Worm (Caenorhabditis elegans): Measurements from ENCODE around the gene tmem-17.

tmem-17 gene

ce11 chrIII:7080689-7081088, 10.6 kb downstream of the tmem-17 start, which contains the start of gene ZK418.7:
Gene ZK418.7 (minus strand): TSS chrIII:7080789.
- no peak for TF ChIP-seq ztf-4 (tag; optimal IDR thresholded peaks at IDR 0.05)
- TF ChIP-seq elt-2 (tag; optimal IDR thresholded peaks at IDR 0.05): no peak
- no peak for TF ChIP-seq jun-1 (tag; optimal IDR thresholded peaks at IDR 0.05)
- TF ChIP-seq nhr-43 (tag; optimal IDR thresholded peaks at IDR 0.05; ENCODE audit: poor library complexity, severe bottlenecking): no peak
- no peak for TF ChIP-seq nhr-12 (tag; optimal IDR thresholded peaks at IDR 0.05)
- no peak for TF ChIP-seq ceh-82 (tag; optimal IDR thresholded peaks at IDR 0.05)
- no peak for TF ChIP-seq pqm-1 (tag; optimal IDR thresholded peaks at IDR 0.05)
- no peak for TF ChIP-seq unc-62 (GFP tag; optimal IDR thresholded peaks at IDR 0.05)
- TF ChIP-seq tbx-2 (tag; optimal IDR thresholded peaks at IDR 0.05): no peak
- no peak for TF ChIP-seq zag-1 (tag; optimal IDR thresholded peaks at IDR 0.05)
- no peak for TF ChIP-seq nhr-23 (tag; optimal IDR thresholded peaks at IDR 0.05)

- peak; percentile 60 for TF ChIP-seq pqm-1 (tag; optimal IDR thresholded peaks at IDR 0.05)
- peak; percentile 69 for TF ChIP-seq elt-2 (tag; optimal IDR thresholded peaks at IDR 0.05)
- TF ChIP-seq jun-1 (tag; optimal IDR thresholded peaks at IDR 0.05): peak; percentile 19
- TF ChIP-seq pha-4 (tag; optimal IDR thresholded peaks at IDR 0.05): peak; percentile 72
- no peak for TF ChIP-seq sea-2 (GFP tag; optimal IDR thresholded peaks at IDR 0.05)
Observed at ce11 chrIII:7081488-7081887, 11.4 kb downstream of the tmem-17 start.

- no peak for TF ChIP-seq nhr-23 (tag; optimal IDR thresholded peaks at IDR 0.05)
- no peak for TF ChIP-seq fos-1 (tag; optimal IDR thresholded peaks at IDR 0.05)
- no peak for TF ChIP-seq nhr-76 (tag; optimal IDR thresholded peaks at IDR 0.05)
- TF ChIP-seq pha-4 (tag; optimal IDR thresholded peaks at IDR 0.05): peak; percentile 26
Observed at ce11 chrIII:7083106-7083505, 13.0 kb downstream of the tmem-17 start.

ce11 chrIII:7084908-7085307, 14.8 kb downstream of the tmem-17 start, which contains the start of gene tofu-7:
Gene tofu-7 (minus strand): TSS chrIII:7085018.
- TF ChIP-seq ama-1 (optimal IDR thresholded peaks at IDR 0.05): no peak
- no peak for TF ChIP-seq mdl-1 (tag; optimal IDR thresholded peaks at IDR 0.05)
- no peak for TF ChIP-seq R02D3.7 (tag; optimal IDR thresholded peaks at IDR 0.05)
- TF ChIP-seq daf-12 (tag; optimal IDR thresholded peaks at IDR 0.05): no peak
- TF ChIP-seq lin-39 (tag; optimal IDR thresholded peaks at IDR 0.05): no peak
- no peak for TF ChIP-seq hmg-11 (tag; optimal IDR thresholded peaks at IDR 0.05)
- TF ChIP-seq egl-27 (tag; optimal IDR thresholded peaks at IDR 0.05): no peak
- TF ChIP-seq pha-4 (tag; optimal IDR thresholded peaks at IDR 0.05): no peak
- TF ChIP-seq pqm-1 (tag; optimal IDR thresholded peaks at IDR 0.05): no peak
- no peak for TF ChIP-seq nhr-28 (tag; optimal IDR thresholded peaks at IDR 0.05)
- no peak for TF ChIP-seq mml-1 (tag; optimal IDR thresholded peaks at IDR 0.05)
- no peak for TF ChIP-seq fkh-10 (GFP tag; optimal IDR thresholded peaks at IDR 0.05)
- TF ChIP-seq tbx-2 (tag; optimal IDR thresholded peaks at IDR 0.05): no peak
- no peak for TF ChIP-seq nhr-23 (tag; optimal IDR thresholded peaks at IDR 0.05)

- TF ChIP-seq elt-2 (tag; optimal IDR thresholded peaks at IDR 0.05): peak; percentile 28
- TF ChIP-seq jun-1 (tag; optimal IDR thresholded peaks at IDR 0.05): no peak
- no peak for TF ChIP-seq eor-1 (tag; optimal IDR thresholded peaks at IDR 0.05)
- no peak for TF ChIP-seq egl-27 (tag; optimal IDR thresholded peaks at IDR 0.05)
- TF ChIP-seq R02D3.7 (tag; optimal IDR thresholded peaks at IDR 0.05): no peak
Observed at ce11 chrIII:7087180-7087579, 17.1 kb downstream of the tmem-17 start.

ce11 chrIII:7087691-7088323, 17.7 kb downstream of the tmem-17 start, which contains the start of gene fubl-2:
Gene fubl-2 (minus strand): TSS chrIII:7087741.
- TF ChIP-seq lin-39 (tag; optimal IDR thresholded peaks at IDR 0.05): peak; percentile 72
- TF ChIP-seq nhr-11 (tag; optimal IDR thresholded peaks at IDR 0.05): no peak
- TF ChIP-seq pqm-1 (tag; optimal IDR thresholded peaks at IDR 0.05): peak; percentile 24
- TF ChIP-seq lin-15B (tag; optimal IDR thresholded peaks at IDR 0.05): peak; percentile 82
- TF ChIP-seq nhr-43 (tag; optimal IDR thresholded peaks at IDR 0.05; ENCODE audit: poor library complexity, severe bottlenecking): peak; percentile 83
- peak; percentile 41 for TF ChIP-seq nhr-25 (tag; optimal IDR thresholded peaks at IDR 0.05)
- TF ChIP-seq ceh-9 (tag; optimal IDR thresholded peaks at IDR 0.05): no peak
- TF ChIP-seq R02D3.7 (tag; optimal IDR thresholded peaks at IDR 0.05): peak; percentile 44
- TF ChIP-seq pha-4 (tag; optimal IDR thresholded peaks at IDR 0.05): peak; percentile 71
- peak; percentile 68 for TF ChIP-seq nfya-1 (tag; optimal IDR thresholded peaks at IDR 0.05; ENCODE audit: insufficient read depth)
- peak; percentile 73 for TF ChIP-seq ceh-28 (tag; optimal IDR thresholded peaks at IDR 0.05)
- no peak for TF ChIP-seq nhr-76 (tag; optimal IDR thresholded peaks at IDR 0.05)
- TF ChIP-seq snpc-4 (tag; optimal IDR thresholded peaks at IDR 0.05): peak; percentile 58
- TF ChIP-seq ceh-16 (tag; optimal IDR thresholded peaks at IDR 0.05): no peak
- TF ChIP-seq elt-2 (tag; optimal IDR thresholded peaks at IDR 0.05): peak; percentile 35

All from whole organism, L3 larva.